Worm (Caenorhabditis elegans) whole organism, L1 larva: ENCODE measurements around the gene R13D11.10.

ENCODE experiments used
- aly-2 ChIP-seq: fragments of 150-350 bp; optimal IDR thresholded peaks from 2 replicates; lab custom pipeline; 2014; ENCODE audit warnings: missing biosample characterization, missing genetic modification characterization
- ceh-82 ChIP-seq, 3 experiments: fragments of 150-350 bp in 1 of 3; sonication (generic microtip) in 2 of 3; optimal IDR thresholded peaks; 2 replicates each; lab custom pipeline; 2014 to 2017; ENCODE audit warnings: missing biosample characterization in 3 of 3, missing genetic modification characterization in 3 of 3
- dpl-1 ChIP-seq, 3 experiments: fragments of 150-350 bp in 2 of 3; sonication (generic microtip) in 1 of 3; optimal IDR thresholded peaks; 2 replicates each; lab custom pipeline; 2014 to 2017; ENCODE audit warnings: missing biosample characterization in 3 of 3, missing genetic modification characterization in 3 of 3, missing genetic modification reagents in 3 of 3
- dsc-1 ChIP-seq: sonication (generic microtip); optimal IDR thresholded peaks from 2 replicates; lab custom pipeline; 2016; ENCODE audit warnings: mild to moderate bottlenecking, missing genetic modification characterization, missing compliant biosample characterization
- efl-1 ChIP-seq, 4 experiments: fragments of 150-350 bp; optimal IDR thresholded peaks in 3 of 4; peaks in 1 of 4; 1 replicate in 1 of 4; 2 replicates in 3 of 4; lab custom pipeline; 2014; ENCODE audit warnings: missing biosample characterization in 2 of 4, missing genetic modification characterization in 2 of 4, missing genetic modification reagents in 2 of 4
- egl-27 ChIP-seq, 2 experiments: fragments of 150-350 bp in 1 of 2; sonication (generic microtip); optimal IDR thresholded peaks; 3 replicates each; lab custom pipeline; 2017 to 2018; ENCODE audit warnings: missing biosample characterization in 2 of 2, missing genetic modification characterization in 2 of 2, missing genetic modification reagents in 2 of 2
- elt-2 ChIP-seq: sonication (generic microtip); optimal IDR thresholded peaks from 2 replicates; lab custom pipeline; 2016; ENCODE audit warnings: missing genetic modification characterization, mild to moderate bottlenecking, inconsistent platforms, missing compliant biosample characterization, missing genetic modification reagents
- nhr-11 ChIP-seq: fragments of 150-350 bp; optimal IDR thresholded peaks from 2 replicates; lab custom pipeline; 2014; ENCODE audit warnings: missing biosample characterization, missing genetic modification characterization
- nhr-76 ChIP-seq: sonication (generic microtip); optimal IDR thresholded peaks from 2 replicates; lab custom pipeline; 2017; ENCODE audit warnings: missing biosample characterization, missing genetic modification characterization
- skn-1 ChIP-seq: fragments of 150-350 bp; optimal IDR thresholded peaks from 2 replicates; lab custom pipeline; 2014; ENCODE audit warnings: missing biosample characterization, missing genetic modification characterization
- unc-98 ChIP-seq: fragments of 200-800 bp; sonication (Bioruptor generic); IDR thresholded peaks from 2 replicates; pipeline ENCODE4 v1.3.6; 2022; ENCODE audit warnings: missing genetic modification characterization, missing compliant biosample characterization
- ztf-4 ChIP-seq: fragments of 150-350 bp; optimal IDR thresholded peaks from 2 replicates; lab custom pipeline; 2014; ENCODE audit warnings: missing biosample characterization, missing genetic modification characterization

- no peak for TF ChIP-seq unc-98 (GFP tag; lab: Robert Waterston, UW)
- no peak for TF ChIP-seq elt-2 (tag; lab: Kevin White, UChicago)
- TF ChIP-seq ceh-82 (tag; optimal IDR thresholded peaks at IDR 0.05; lab: Kevin White, UChicago) = no peak
- TF ChIP-seq aly-2 (tag; lab: Kevin White, UChicago) = no peak
- TF ChIP-seq nhr-76 (tag; lab: Kevin White, UChicago) = no peak
- no peak for TF ChIP-seq dsc-1 (tag; lab: Kevin White, UChicago)
- no peak for TF ChIP-seq ztf-4
- no peak for TF ChIP-seq dpl-1 (GFP tag; optimal IDR thresholded peaks at IDR 0.05; lab: Kevin White, UChicago)
- TF ChIP-seq egl-27 (tag; optimal IDR thresholded peaks at IDR 0.05; lab: Kevin White, UChicago) = no peak
- no peak for TF ChIP-seq nhr-11 (tag; lab: Kevin White, UChicago)
- TF ChIP-seq skn-1 (tag; lab: Kevin White, UChicago) = no peak
- TF ChIP-seq efl-1 (optimal IDR thresholded peaks at IDR 0.05; lab: Kevin White, UChicago) = no peak
- no peak for TF ChIP-seq efl-1 (GFP tag; optimal IDR thresholded peaks at IDR 0.05 in 1 of 2; lab: Kevin White, UChicago)
Measured at ce11 chrV:856549-856948, 43.5 kb upstream of the R13D11.10 start, which contains the start of gene K09C6.2.
